Worm (Caenorhabditis elegans) whole organism, young adult: ENCODE results near the gene T16H12.2.

Experiments
- C06A6.2 ChIP-seq: fragments of 200-800 bp; sonication (Bioruptor generic); conservative IDR thresholded peaks from 2 replicates; pipeline ENCODE4 v1.3.6; 2022; ENCODE audit warnings: missing genetic modification characterization, missing compliant biosample characterization
- D2030.7 ChIP-seq: fragments of 200-800 bp; sonication (Bioruptor generic); IDR thresholded peaks from 2 replicates; pipeline ENCODE4 v1.3.6; 2022; ENCODE audit warnings: missing genetic modification reagents, missing genetic modification characterization, missing compliant biosample characterization
- F22D6.2 ChIP-seq: sonication (generic microtip); optimal IDR thresholded peaks from 2 replicates; lab custom pipeline; 2016; ENCODE audit warnings: mild to moderate bottlenecking, missing genetic modification characterization, missing compliant biosample characterization
- F33H1.4 ChIP-seq: fragments of 200-800 bp; sonication (Bioruptor generic); IDR thresholded peaks from 2 replicates; pipeline ENCODE4 v1.3.6; 2022; ENCODE audit warnings: missing genetic modification reagents, missing genetic modification characterization, missing compliant biosample characterization
- F37B4.10 ChIP-seq: fragments of 200-800 bp; sonication (Bioruptor generic); IDR thresholded peaks from 2 replicates; pipeline ENCODE4 v1.3.6; 2022; ENCODE audit warnings: missing genetic modification characterization, missing compliant biosample characterization
- Y95B8A.8 ChIP-seq: fragments of 200-800 bp; sonication (Bioruptor generic); IDR thresholded peaks from 2 replicates; pipeline ENCODE4 v1.3.6; 2022; ENCODE audit warnings: missing genetic modification reagents, missing genetic modification characterization, missing compliant biosample characterization
- ZK185.1 ChIP-seq: sonication (generic microtip); optimal IDR thresholded peaks from 2 replicates; lab custom pipeline; 2016; ENCODE audit warnings: mild to moderate bottlenecking, missing genetic modification characterization, missing compliant biosample characterization; ENCODE audit not compliant: poor library complexity, severe bottlenecking
- athp-1 ChIP-seq: sonication (generic microtip); optimal IDR thresholded peaks from 2 replicates; lab custom pipeline; 2017; ENCODE audit warnings: mild to moderate bottlenecking, missing genetic modification characterization, missing compliant biosample characterization
- bed-1 ChIP-seq: fragments of 200-800 bp; sonication (Bioruptor generic); IDR thresholded peaks from 2 replicates; pipeline ENCODE4 v1.3.6; 2022; ENCODE audit warnings: missing genetic modification reagents, missing genetic modification characterization, missing compliant biosample characterization
- cebp-1 ChIP-seq, 2 experiments: fragments of 200-800 bp in 1 of 2; sonication (Bioruptor generic) in 1 of 2; sonication (generic microtip) in 1 of 2; IDR thresholded peaks in 1 of 2; optimal IDR thresholded peaks in 1 of 2; 2 replicates each; pipeline versions ENCODE4 v1.3.6 to Lab custom; 2017 to 2022; ENCODE audit warnings: missing compliant biosample characterization in 2 of 2, missing genetic modification characterization in 2 of 2, mild to moderate bottlenecking in 1 of 2, missing genetic modification reagents in 1 of 2, moderate library complexity in 1 of 2
- ceh-100 ChIP-seq: fragments of 200-800 bp; sonication (Bioruptor generic); IDR thresholded peaks from 2 replicates; pipeline ENCODE4 v1.3.6; 2022; ENCODE audit warnings: missing genetic modification reagents, missing genetic modification characterization, missing compliant biosample characterization
- ceh-27 ChIP-seq: fragments of 200-800 bp; sonication (Bioruptor generic); optimal IDR thresholded peaks from 2 replicates; lab custom pipeline; 2018; ENCODE audit warnings: mild to moderate bottlenecking, missing genetic modification characterization, moderate library complexity, missing compliant biosample characterization
- dpff-1 ChIP-seq: sonication (generic microtip); optimal IDR thresholded peaks from 2 replicates; lab custom pipeline; 2017; ENCODE audit warnings: mild to moderate bottlenecking, missing genetic modification characterization, missing compliant biosample characterization
- efl-1 ChIP-seq: fragments of 150-350 bp; optimal IDR thresholded peaks from 2 replicates; lab custom pipeline; 2014; ENCODE audit warnings: missing biosample characterization, missing genetic modification reagents, missing genetic modification characterization
- ets-4 ChIP-seq: fragments of 200-800 bp; sonication (Bioruptor generic); optimal IDR thresholded peaks from 2 replicates; lab custom pipeline; 2018; ENCODE audit warnings: mild to moderate bottlenecking, missing genetic modification characterization, missing compliant biosample characterization
- hmg-1.2 ChIP-seq: fragments of 200-800 bp; sonication (Bioruptor generic); IDR thresholded peaks from 2 replicates; pipeline ENCODE4 v1.3.6; 2022; ENCODE audit warnings: missing genetic modification reagents, missing genetic modification characterization, missing compliant biosample characterization
- hmg-20 ChIP-seq: fragments of 200-800 bp; sonication (Bioruptor generic); IDR thresholded peaks from 2 replicates; pipeline ENCODE4 v1.3.6; 2022; ENCODE audit warnings: missing genetic modification reagents, missing genetic modification characterization, missing compliant biosample characterization
- let-526 ChIP-seq: fragments of 200-800 bp; sonication (Bioruptor generic); IDR thresholded peaks from 2 replicates; pipeline ENCODE4 v1.3.6; 2022; ENCODE audit warnings: missing genetic modification reagents, missing genetic modification characterization, missing compliant biosample characterization
- lin-26 ChIP-seq: fragments of 200-800 bp; sonication (Bioruptor generic); IDR thresholded peaks from 2 replicates; pipeline ENCODE4 v1.3.6; 2022; ENCODE audit warnings: missing genetic modification reagents, missing genetic modification characterization, missing compliant biosample characterization
- lin-35 ChIP-seq, 3 experiments: fragments of 150-350 bp in 2 of 3; sonication (generic microtip) in 1 of 3; optimal IDR thresholded peaks; 2 replicates each; lab custom pipeline; 2014 to 2018; ENCODE audit warnings: missing biosample characterization in 3 of 3, missing genetic modification characterization in 3 of 3, missing genetic modification reagents in 3 of 3
- lin-40 ChIP-seq: sonication (generic microtip); optimal IDR thresholded peaks from 2 replicates; lab custom pipeline; 2016; ENCODE audit warnings: missing genetic modification characterization, mild to moderate bottlenecking, missing compliant biosample characterization, missing genotype, missing genetic modification reagents
- lsl-1 ChIP-seq: fragments of 200-800 bp; sonication (Bioruptor generic); optimal IDR thresholded peaks from 2 replicates; lab custom pipeline; 2018; ENCODE audit warnings: mild to moderate bottlenecking, missing genetic modification characterization, moderate library complexity, missing compliant biosample characterization
- madf-10 ChIP-seq: sonication (generic microtip); optimal IDR thresholded peaks from 2 replicates; lab custom pipeline; 2016; ENCODE audit warnings: mild to moderate bottlenecking, missing genetic modification characterization, missing compliant biosample characterization
- madf-3 ChIP-seq: fragments of 200-800 bp; sonication (Bioruptor generic); IDR thresholded peaks from 2 replicates; pipeline ENCODE4 v1.3.6; 2022; ENCODE audit warnings: missing genetic modification reagents, missing genetic modification characterization, missing compliant biosample characterization
- madf-8 ChIP-seq: fragments of 200-800 bp; sonication (Bioruptor generic); conservative IDR thresholded peaks from 2 replicates; pipeline ENCODE4 v1.3.6; 2022; ENCODE audit warnings: missing genetic modification reagents, missing genetic modification characterization, missing compliant biosample characterization
- mxl-1 ChIP-seq: sonication (generic microtip); optimal IDR thresholded peaks from 2 replicates; lab custom pipeline; 2016; ENCODE audit warnings: missing genetic modification characterization, missing compliant biosample characterization
- nfya-1 ChIP-seq: sonication (generic microtip); optimal IDR thresholded peaks from 2 replicates; lab custom pipeline; 2017; ENCODE audit warnings: antibody characterized with exemption, missing compliant biosample characterization, missing genetic modification characterization, borderline replicate concordance; ENCODE audit not compliant: insufficient read depth
- nfya-2 ChIP-seq: fragments of 200-800 bp; sonication (Bioruptor generic); IDR thresholded peaks from 2 replicates; pipeline ENCODE4 v1.3.6; 2022; ENCODE audit warnings: missing genetic modification reagents, missing genetic modification characterization, missing compliant biosample characterization
- nfyb-1 ChIP-seq: fragments of 200-800 bp; sonication (Bioruptor generic); IDR thresholded peaks from 2 replicates; pipeline ENCODE4 v1.3.6; 2022; ENCODE audit warnings: missing genetic modification reagents, missing genetic modification characterization, missing compliant biosample characterization
- nhr-27 ChIP-seq: fragments of 200-800 bp; sonication (Bioruptor generic); optimal IDR thresholded peaks from 2 replicates; lab custom pipeline; 2018; ENCODE audit warnings: mild to moderate bottlenecking, missing genetic modification characterization, moderate library complexity, missing compliant biosample characterization
- nhr-90 ChIP-seq: sonication (generic microtip); optimal IDR thresholded peaks from 2 replicates; lab custom pipeline; 2016; ENCODE audit warnings: missing genotype, mild to moderate bottlenecking, missing genetic modification characterization, missing compliant biosample characterization
- pha-4 ChIP-seq: fragments of 150-350 bp; sonication (generic microtip); optimal IDR thresholded peaks from 2 replicates; lab custom pipeline; 2014; ENCODE audit warnings: missing biosample characterization, missing genetic modification reagents, missing genetic modification characterization
- rcor-1 ChIP-seq: fragments of 200-800 bp; sonication (Bioruptor generic); IDR thresholded peaks from 2 replicates; pipeline ENCODE4 v1.3.6; 2022; ENCODE audit warnings: missing genetic modification reagents, missing genetic modification characterization, missing compliant biosample characterization
- rec-8 ChIP-seq, 2 experiments: sonication (generic microtip); optimal IDR thresholded peaks; 2 replicates each; lab custom pipeline; 2016; ENCODE audit warnings: mild to moderate bottlenecking in 2 of 2, missing genetic modification characterization in 2 of 2, missing genetic modification reagents in 2 of 2, missing genotype in 2 of 2, missing biosample characterization in 1 of 2, missing compliant biosample characterization in 1 of 2, moderate library complexity in 1 of 2
- sea-2 ChIP-seq: fragments of 200-800 bp; sonication (Bioruptor generic); IDR thresholded peaks from 2 replicates; pipeline ENCODE4 v1.3.6; 2022; ENCODE audit warnings: missing genetic modification characterization, missing compliant biosample characterization
- snpc-1.3 ChIP-seq: sonication (generic microtip); optimal IDR thresholded peaks from 2 replicates; lab custom pipeline; 2017; ENCODE audit warnings: missing genetic modification characterization, mild to moderate bottlenecking, missing compliant biosample characterization, antibody characterized with exemption, moderate library complexity, missing genotype, missing genetic modification reagents; ENCODE audit not compliant: insufficient read depth
- somi-1 ChIP-seq: fragments of 200-800 bp; sonication (Bioruptor generic); optimal IDR thresholded peaks from 2 replicates; lab custom pipeline; 2018; ENCODE audit warnings: mild to moderate bottlenecking, missing genetic modification characterization, missing compliant biosample characterization
- tbp1 ChIP-seq: fragments of 200-800 bp; sonication (Bioruptor generic); optimal IDR thresholded peaks from 2 replicates; lab custom pipeline; 2018; ENCODE audit warnings: mild to moderate bottlenecking, missing genetic modification characterization, missing compliant biosample characterization
- tbx-9 ChIP-seq: sonication (generic microtip); optimal IDR thresholded peaks from 2 replicates; lab custom pipeline; 2016; ENCODE audit warnings: borderline replicate concordance, missing genetic modification characterization, inconsistent platforms, missing compliant biosample characterization
- tlf-1 ChIP-seq: fragments of 200-800 bp; sonication (Bioruptor generic); optimal IDR thresholded peaks from 2 replicates; lab custom pipeline; 2018; ENCODE audit warnings: mild to moderate bottlenecking, missing genetic modification characterization, missing compliant biosample characterization
- unc-130 ChIP-seq: sonication (generic microtip); optimal IDR thresholded peaks from 2 replicates; lab custom pipeline; 2016; ENCODE audit warnings: missing genetic modification reagents, missing genetic modification characterization, missing compliant biosample characterization
- zfh-2 ChIP-seq: fragments of 200-800 bp; sonication (Bioruptor generic); conservative IDR thresholded peaks from 2 replicates; pipeline ENCODE4 v1.3.6; 2022; ENCODE audit warnings: missing genetic modification reagents, missing genetic modification characterization, missing compliant biosample characterization
- ztf-18 ChIP-seq: sonication (generic microtip); optimal IDR thresholded peaks from 2 replicates; lab custom pipeline; 2016; ENCODE audit warnings: missing genotype, mild to moderate bottlenecking, missing genetic modification characterization, missing compliant biosample characterization
- ztf-22 ChIP-seq: fragments of 200-800 bp; sonication (Bioruptor generic); optimal IDR thresholded peaks from 2 replicates; lab custom pipeline; 2018; ENCODE audit warnings: mild to moderate bottlenecking, missing genetic modification characterization, moderate library complexity, missing compliant biosample characterization
- ztf-28 ChIP-seq: fragments of 200-800 bp; sonication (Bioruptor generic); IDR thresholded peaks from 2 replicates; pipeline ENCODE4 v1.3.6; 2022; ENCODE audit warnings: missing genetic modification reagents, missing genetic modification characterization, missing compliant biosample characterization

Gene T16H12.2

ce11 chrIII:10095377-10095776 is 9.3 kb downstream of the T16H12.2 start:
- no peak for TF ChIP-seq ceh-100 (GFP tag; lab: Robert Waterston, UW)
- 0 out of 2 replicates have a peak, but pooled peaks have one; percentile 26 for TF ChIP-seq nfya-2 (GFP tag; lab: Robert Waterston, UW)

DNA sequence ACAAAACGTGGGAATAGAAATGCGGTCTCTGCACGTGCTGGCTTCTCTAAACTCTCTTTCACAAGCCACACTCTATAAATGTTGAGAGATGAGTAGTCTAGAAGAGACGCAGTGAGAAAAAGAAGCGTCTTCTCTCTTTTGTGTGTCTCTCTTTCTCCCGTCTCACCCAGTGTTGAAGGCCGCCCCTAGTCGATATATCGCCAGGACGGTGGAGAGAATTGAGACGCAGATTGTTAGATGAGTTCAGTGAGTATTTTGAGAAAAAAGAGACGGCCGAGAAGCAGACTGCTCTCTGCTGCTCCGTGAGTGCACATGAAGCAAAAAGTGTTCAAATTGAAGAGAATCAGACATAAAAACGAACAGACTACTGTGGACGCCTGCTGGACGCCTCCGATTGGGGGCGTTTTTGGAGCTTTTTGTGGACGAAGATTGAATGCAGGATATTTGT is 10.5 kb downstream of the T16H12.2 start:
- TF ChIP-seq lin-26 (GFP tag; lab: Robert Waterston, UW) (peak; percentile 61; the same call in 1 of the 2 replicates), lin-35 (GFP tag; optimal IDR thresholded peaks at IDR 0.05; lab: Kevin White, UChicago) (peak in 1 of 3 experiments; percentile 77), madf-8 (no peak), tbx-9 (tag; lab: Kevin White, UChicago) (no peak), rcor-1 (0 out of 2 replicates have a peak, but pooled peaks have one; percentile 27), madf-3 (GFP tag; lab: Robert Waterston, UW) (no peak), C06A6.2 (GFP tag; lab: Robert Waterston, UW) (peak; percentile 66; the same call in 1 of the 2 replicates), cebp-1 (GFP tag; IDR thresholded peaks at IDR 0.05; lab: Robert Waterston, UW) (peak; percentile 62), cebp-1 (tag; optimal IDR thresholded peaks at IDR 0.05; lab: Kevin White, UChicago) (peak; percentile 86), hmg-20 (GFP tag; lab: Robert Waterston, UW) (no peak), F37B4.10 (GFP tag; lab: Robert Waterston, UW) (no peak), mxl-1 (tag; lab: Kevin White, UChicago) (no peak), nhr-90 (peak; percentile 5), hmg-1.2 (GFP tag; lab: Robert Waterston, UW) (peak; percentile 94), zfh-2 (GFP tag; lab: Robert Waterston, UW) (peak; percentile 95), lin-40 (tag; lab: Kevin White, UChicago) (peak; percentile 90), dpff-1 (tag; lab: Kevin White, UChicago) (no peak), ztf-28 (0 out of 2 replicates have a peak, but pooled peaks have one; percentile 13), nhr-27 (no peak), ets-4 (peak; percentile 57), F33H1.4 (no peak), nfyb-1 (GFP tag; lab: Robert Waterston, UW) (peak; percentile 91), efl-1 (GFP tag; lab: Kevin White, UChicago) (no peak), let-526 (peak; percentile 27; the same call in 1 of the 2 replicates), ceh-27 (GFP tag; lab: Kevin White, UChicago) (peak; percentile 82), lsl-1 (GFP tag; lab: Kevin White, UChicago) (no peak), tbp1 (GFP tag; lab: Kevin White, UChicago) (peak; percentile 45), madf-10 (tag; lab: Kevin White, UChicago) (peak; percentile 54), Y95B8A.8 (GFP tag; lab: Robert Waterston, UW) (no peak), bed-1 (no peak), ztf-22 (GFP tag; lab: Kevin White, UChicago) (no peak), F22D6.2 (no peak), unc-130 (no peak), tlf-1 (GFP tag; lab: Kevin White, UChicago) (peak; percentile 56), D2030.7 (GFP tag; lab: Robert Waterston, UW) (no peak), somi-1 (GFP tag; lab: Kevin White, UChicago) (peak; percentile 71), rec-8 (tag; optimal IDR thresholded peaks at IDR 0.05; lab: Kevin White, UChicago) (no peak), sea-2 (GFP tag; lab: Robert Waterston, UW) (no peak), ztf-18 (peak; percentile 63), ZK185.1 (peak; percentile 33), athp-1 (tag; lab: Kevin White, UChicago) (peak; percentile 84), snpc-1.3 (tag; lab: Kevin White, UChicago) (no peak), pha-4 (tag; lab: Kevin White, UChicago) (peak; percentile 7), nfya-1 (tag; lab: Kevin White, UChicago) (no peak)
